Fruit fly (Drosophila melanogaster) whole organism, embryonic: ENCODE measurements around the gene CG11164.

ENCODE experiments used
- Ada2b ChIP-seq: fragments of 200-800 bp; sonication (Bioruptor generic); IDR thresholded peaks from 2 replicates; pipeline ENCODE4 v1.3.6; 2022; ENCODE audit warnings: missing biosample characterization, missing genetic modification characterization
- Aef1 ChIP-seq: fragments of 200-800 bp; sonication (Bioruptor generic); IDR thresholded peaks from 3 replicates; pipeline ENCODE4 v1.3.6; 2022; ENCODE audit warnings: missing biosample characterization, missing genetic modification characterization
- Bdp1 ChIP-seq: fragments of 200-800 bp; sonication (Bioruptor generic); optimal IDR thresholded peaks from 3 replicates; lab custom pipeline; 2016; ENCODE audit warnings: missing biosample characterization, missing genetic modification characterization
- C15 ChIP-seq: fragments of 200-800 bp; sonication (Bioruptor generic); IDR thresholded peaks from 3 replicates; pipeline ENCODE4 v1.3.6; 2022; ENCODE audit warnings: missing biosample characterization, missing genetic modification characterization
- CG1024 ChIP-seq: fragments of 200-800 bp; sonication (Bioruptor generic); IDR thresholded peaks from 2 replicates; pipeline ENCODE4 v1.3.6; 2022; ENCODE audit warnings: missing biosample characterization, missing genetic modification characterization
- CG11723 ChIP-seq: fragments of 200-800 bp; sonication (Bioruptor generic); optimal IDR thresholded peaks from 2 replicates; lab custom pipeline; 2017; ENCODE audit warnings: missing biosample characterization, mild to moderate bottlenecking, missing genetic modification characterization
- CG12219 ChIP-seq: fragments of 200-800 bp; sonication (Bioruptor generic); optimal IDR thresholded peaks from 3 replicates; lab custom pipeline; 2018; ENCODE audit warnings: missing biosample characterization, mild to moderate bottlenecking, missing genetic modification characterization
- CG15011 ChIP-seq: fragments of 200-800 bp; sonication (Bioruptor generic); optimal IDR thresholded peaks from 3 replicates; lab custom pipeline; 2018; ENCODE audit warnings: missing biosample characterization, mild to moderate bottlenecking, missing genetic modification characterization
- CG18476 ChIP-seq: fragments of 200-800 bp; sonication (Bioruptor generic); optimal IDR thresholded peaks from 2 replicates; lab custom pipeline; 2016; ENCODE audit warnings: missing biosample characterization, mild to moderate bottlenecking, missing genetic modification characterization
- CG30403 ChIP-seq: fragments of 200-800 bp; sonication (Bioruptor generic); optimal IDR thresholded peaks from 3 replicates; lab custom pipeline; 2016; ENCODE audit warnings: missing biosample characterization, missing genetic modification characterization
- CG6272 ChIP-seq: fragments of 200-800 bp; sonication (Bioruptor generic); IDR thresholded peaks from 2 replicates; pipeline ENCODE4 v1.3.6; 2022; ENCODE audit warnings: missing biosample characterization, missing genetic modification characterization
- CG6813 ChIP-seq: fragments of 200-800 bp; sonication (Bioruptor generic); optimal IDR thresholded peaks from 2 replicates; lab custom pipeline; 2017; ENCODE audit warnings: missing biosample characterization, missing genetic modification characterization, mild to moderate bottlenecking, moderate library complexity, missing genetic modification reagents
- CG8944 ChIP-seq: fragments of 200-800 bp; sonication (Bioruptor generic); optimal IDR thresholded peaks from 3 replicates; lab custom pipeline; 2016; ENCODE audit warnings: missing biosample characterization, missing genetic modification characterization
- Deaf1 ChIP-seq: fragments of 200-800 bp; optimal IDR thresholded peaks from 3 replicates; lab custom pipeline; 2019; ENCODE audit warnings: missing biosample characterization, mild to moderate bottlenecking, missing genetic modification characterization, moderate library complexity
- Dref ChIP-seq: fragments of 200-800 bp; sonication (Bioruptor generic); IDR thresholded peaks from 2 replicates; pipeline ENCODE4 v1.3.6; 2022; ENCODE audit warnings: missing biosample characterization, missing genetic modification characterization
- Drgx ChIP-seq: fragments of 200-800 bp; sonication (Bioruptor generic); IDR thresholded peaks from 2 replicates; pipeline ENCODE4 v1.3.6; 2022; ENCODE audit warnings: missing biosample characterization, missing genetic modification characterization
- Fer1 ChIP-seq: fragments of 200-800 bp; sonication (Bioruptor generic); optimal IDR thresholded peaks from 2 replicates; lab custom pipeline; 2017; ENCODE audit warnings: missing biosample characterization, mild to moderate bottlenecking, missing genetic modification characterization
- Gug ChIP-seq: fragments of 200-800 bp; sonication (Bioruptor generic); IDR thresholded peaks from 4 replicates; pipeline ENCODE4 v1.3.6; 2022; ENCODE audit warnings: missing biosample characterization, missing genetic modification characterization
- Hand ChIP-seq: fragments of 200-800 bp; sonication (Bioruptor generic); optimal IDR thresholded peaks from 2 replicates; lab custom pipeline; 2017; ENCODE audit warnings: mild to moderate bottlenecking, missing biosample characterization, missing genetic modification reagents, missing genetic modification characterization
- Lhr ChIP-seq: fragments of 200-800 bp; sonication (Bioruptor generic); optimal IDR thresholded peaks from 3 replicates; lab custom pipeline; 2017; ENCODE audit warnings: mild to moderate bottlenecking, missing biosample characterization, missing genetic modification reagents, missing genetic modification characterization
- Lim3 ChIP-seq: fragments of 200-800 bp; sonication (Bioruptor generic); IDR thresholded peaks from 2 replicates; pipeline ENCODE4 v1.3.6; 2022; ENCODE audit warnings: missing biosample characterization, missing genetic modification characterization
- Lpt ChIP-seq: fragments of >200 bp; optimal IDR thresholded peaks from 2 replicates; lab custom pipeline; 2018; ENCODE audit warnings: missing biosample characterization, missing genetic modification characterization
- Neu2 ChIP-seq: fragments of 200-800 bp; sonication (Bioruptor generic); optimal IDR thresholded peaks from 3 replicates; lab custom pipeline; 2016; ENCODE audit warnings: missing biosample characterization, missing genetic modification characterization, borderline replicate concordance
- Nf-YC ChIP-seq: fragments of 200-800 bp; optimal IDR thresholded peaks from 3 replicates; lab custom pipeline; 2019; ENCODE audit warnings: missing biosample characterization, mild to moderate bottlenecking, missing genetic modification characterization, moderate library complexity
- NfI ChIP-seq: fragments of 200-800 bp; sonication (Bioruptor generic); optimal IDR thresholded peaks from 3 replicates; lab custom pipeline; 2018; ENCODE audit warnings: missing biosample characterization, mild to moderate bottlenecking, missing genetic modification characterization, moderate library complexity
- Sry-β ChIP-seq: fragments of 200-800 bp; sonication (Bioruptor generic); optimal IDR thresholded peaks from 2 replicates; lab custom pipeline; 2018; ENCODE audit warnings: missing biosample characterization, mild to moderate bottlenecking, missing genetic modification characterization, moderate library complexity
- Stat92E ChIP-seq, 3 experiments: fragments of >200 bp in 2 of 3; fragments of 200-800 bp in 1 of 3; sonication (Bioruptor generic) in 1 of 3; optimal IDR thresholded peaks; 2 replicates each; lab custom pipeline; 2017 to 2019; ENCODE audit warnings: missing biosample characterization in 3 of 3, missing genetic modification characterization in 3 of 3, mild to moderate bottlenecking in 1 of 3, moderate library complexity in 1 of 3
- TFAM ChIP-seq: fragments of 200-800 bp; sonication (Bioruptor generic); optimal IDR thresholded peaks from 2 replicates; lab custom pipeline; 2017; ENCODE audit warnings: missing biosample characterization, missing genetic modification characterization, inconsistent platforms
- Taf1 ChIP-seq: fragments of 200-800 bp; sonication (Bioruptor generic); IDR thresholded peaks from 2 replicates; pipeline ENCODE4 v1.3.6; 2022; ENCODE audit warnings: missing biosample characterization, missing genetic modification characterization
- Tbp ChIP-seq: fragments of >200 bp; optimal IDR thresholded peaks from 2 replicates; lab custom pipeline; 2018; ENCODE audit warnings: missing biosample characterization, missing genetic modification characterization
- Usf ChIP-seq: fragments of 200-800 bp; sonication (Bioruptor generic); optimal IDR thresholded peaks from 2 replicates; lab custom pipeline; 2017; ENCODE audit warnings: missing genotype, missing biosample characterization, missing genetic modification characterization
- abd-A ChIP-seq: fragments of 200-800 bp; sonication (Bioruptor generic); optimal IDR thresholded peaks from 3 replicates; lab custom pipeline; 2019; ENCODE audit warnings: missing biosample characterization, mild to moderate bottlenecking, missing genetic modification characterization, moderate library complexity
- ase ChIP-seq: fragments of 200-800 bp; sonication (Bioruptor generic); IDR thresholded peaks from 3 replicates; pipeline ENCODE4 v1.3.6; 2022; ENCODE audit warnings: missing biosample characterization, missing genetic modification characterization
- bigmax ChIP-seq: fragments of 200-800 bp; sonication (Bioruptor generic); optimal IDR thresholded peaks from 2 replicates; lab custom pipeline; 2018; ENCODE audit warnings: missing biosample characterization, mild to moderate bottlenecking, missing genetic modification characterization
- chif ChIP-seq, 2 experiments: fragments of 200-800 bp; sonication (Bioruptor generic); optimal IDR thresholded peaks; 3 replicates each; lab custom pipeline; 2016; ENCODE audit warnings: missing biosample characterization in 2 of 2, missing genetic modification characterization in 2 of 2
- chinmo ChIP-seq: fragments of 200-800 bp; sonication (Bioruptor generic); IDR thresholded peaks from 4 replicates; pipeline ENCODE4 v1.3.6; 2022; ENCODE audit warnings: missing biosample characterization, missing genetic modification characterization; ENCODE audit not compliant: partially characterized antibody
- corto ChIP-seq: fragments of 200-800 bp; sonication (Bioruptor generic); optimal IDR thresholded peaks from 2 replicates; lab custom pipeline; 2016; ENCODE audit warnings: missing biosample characterization, mild to moderate bottlenecking, missing genetic modification characterization, moderate library complexity
- dimm ChIP-seq: fragments of 200-800 bp; sonication (Bioruptor generic); IDR thresholded peaks from 2 replicates; pipeline ENCODE4 v1.3.6; 2022; ENCODE audit warnings: missing biosample characterization, missing genetic modification characterization
- disco-r ChIP-seq: fragments of 200-800 bp; sonication (Bioruptor generic); optimal IDR thresholded peaks from 2 replicates; lab custom pipeline; 2016; ENCODE audit warnings: missing biosample characterization, missing genetic modification characterization
- eyg ChIP-seq: fragments of 200-800 bp; sonication (Bioruptor generic); optimal IDR thresholded peaks from 3 replicates; lab custom pipeline; 2016; ENCODE audit warnings: missing biosample characterization, missing genetic modification characterization
- ftz-f1 ChIP-seq: fragments of 200-800 bp; sonication (Bioruptor generic); optimal IDR thresholded peaks from 2 replicates; lab custom pipeline; 2016; ENCODE audit warnings: missing biosample characterization, missing genetic modification characterization
- gsb-n ChIP-seq: fragments of 200-800 bp; sonication (Bioruptor generic); optimal IDR thresholded peaks from 3 replicates; lab custom pipeline; 2018; ENCODE audit warnings: missing biosample characterization, mild to moderate bottlenecking, missing genetic modification characterization
- ham ChIP-seq: fragments of 200-800 bp; sonication (Bioruptor generic); IDR thresholded peaks from 2 replicates; pipeline ENCODE4 v1.3.6; 2022; ENCODE audit warnings: missing biosample characterization, missing genetic modification characterization
- kay ChIP-seq: fragments of 200-800 bp; sonication (Bioruptor generic); optimal IDR thresholded peaks from 2 replicates; lab custom pipeline; 2016; ENCODE audit warnings: missing biosample characterization, missing genetic modification characterization
- klu ChIP-seq: fragments of 200-800 bp; sonication (Bioruptor generic); IDR thresholded peaks from 2 replicates; pipeline ENCODE4 v1.3.6; 2022; ENCODE audit warnings: missing biosample characterization, missing genetic modification characterization
- lmd ChIP-seq: fragments of 200-800 bp; sonication (Bioruptor generic); IDR thresholded peaks from 2 replicates; pipeline ENCODE4 v1.3.6; 2022; ENCODE audit warnings: missing biosample characterization, missing genetic modification characterization
- mld ChIP-seq: fragments of 200-800 bp; sonication (Bioruptor generic); IDR thresholded peaks from 3 replicates; pipeline ENCODE4 v1.3.6; 2022; ENCODE audit warnings: missing biosample characterization, missing genetic modification characterization; ENCODE audit not compliant: partially characterized antibody
- odd ChIP-seq: fragments of 200-800 bp; sonication (Bioruptor generic); optimal IDR thresholded peaks from 2 replicates; lab custom pipeline; 2017; ENCODE audit warnings: missing biosample characterization, mild to moderate bottlenecking, missing genetic modification characterization
- ranshi ChIP-seq: fragments of 200-800 bp; sonication (Bioruptor generic); IDR thresholded peaks from 2 replicates; pipeline ENCODE4 v1.3.6; 2022; ENCODE audit warnings: missing biosample characterization, missing genetic modification characterization
- repo ChIP-seq: fragments of 200-800 bp; sonication (Bioruptor generic); optimal IDR thresholded peaks from 2 replicates; lab custom pipeline; 2016; ENCODE audit warnings: missing biosample characterization, missing genetic modification characterization
- sisA ChIP-seq: fragments of 200-800 bp; sonication (Bioruptor generic); IDR thresholded peaks from 2 replicates; pipeline ENCODE4 v1.3.6; 2022; ENCODE audit warnings: missing biosample characterization, missing genetic modification characterization
- tap ChIP-seq: fragments of 200-800 bp; optimal IDR thresholded peaks from 3 replicates; lab custom pipeline; 2019; ENCODE audit warnings: missing biosample characterization, mild to moderate bottlenecking, missing genetic modification characterization, moderate library complexity

Gene CG11164

dm6 chrX:13626579-13626894 lies 41.3 kb upstream of the CG11164 start (continued):
- TF ChIP-seq CG30403 (GFP tag; lab: Kevin White, UChicago) (peak; percentile 76), abd-A (tag; lab: Kevin White, UChicago) (peak; percentile 78), ase (GFP tag; lab: Robert Waterston, UW) (0 out of 3 replicates have a peak, but pooled peaks have one; percentile 60), tap (tag; lab: Kevin White, UChicago) (no peak), gsb-n (tag; lab: Kevin White, UChicago) (peak; percentile 41), Lhr (no peak), repo (peak; percentile 25), CG18476 (GFP tag; lab: Kevin White, UChicago) (no peak), Gug (GFP tag; lab: Robert Waterston, UW) (peak; percentile 79), Bdp1 (GFP tag; lab: Kevin White, UChicago) (peak; percentile 54), sisA (GFP tag; lab: Robert Waterston, UW) (peak; percentile 81), bigmax (no peak), CG8944 (GFP tag; lab: Kevin White, UChicago) (peak; percentile 84), Ada2b (peak; percentile 81), Fer1 (GFP tag; lab: Kevin White, UChicago) (peak; percentile 88), Nf-YC (peak; percentile 56), chinmo (GFP tag; lab: Robert Waterston, UW) (0 out of 4 replicates have a peak, but pooled peaks have one; percentile 4), Usf (no peak), CG6272 (GFP tag; lab: Robert Waterston, UW) (peak; percentile 63), ham (GFP tag; lab: Robert Waterston, UW) (peak; percentile 7; the same call in 1 of the 2 replicates), Taf1 (GFP tag; lab: Robert Waterston, UW) (peak; percentile 49; the same call in 1 of the 2 replicates), Lpt (no peak), Deaf1 (tag; lab: Kevin White, UChicago) (peak; percentile 50), eyg (GFP tag; lab: Kevin White, UChicago) (peak; percentile 22), mld (GFP tag; lab: Robert Waterston, UW) (no peak), CG11723 (GFP tag; lab: Kevin White, UChicago) (peak; percentile 6), CG12219 (GFP tag; lab: Kevin White, UChicago) (peak; percentile 72), Lim3 (GFP tag; lab: Robert Waterston, UW) (no peak), CG1024 (no peak), ranshi (GFP tag; lab: Robert Waterston, UW) (peak; percentile 43; the same call in 1 of the 2 replicates), Stat92E (GFP tag; optimal IDR thresholded peaks at IDR 0.05; lab: Kevin White, UChicago) (no peak), corto (GFP tag; lab: Kevin White, UChicago) (no peak), CG6813 (GFP tag; lab: Kevin White, UChicago) (peak; percentile 79), Tbp (GFP tag; lab: Kevin White, UChicago) (no peak), Hand (peak; percentile 79), disco-r (GFP tag; lab: Kevin White, UChicago) (peak; percentile 35), Dref (no peak), Aef1 (peak; percentile 69), lmd (peak; percentile 84), chif (GFP tag; optimal IDR thresholded peaks at IDR 0.05; lab: Kevin White, UChicago) (peak; percentile 60 to 63), C15 (GFP tag; lab: Robert Waterston, UW) (peak; percentile 57; the same call in 1 of the 3 replicates), klu (GFP tag; lab: Robert Waterston, UW) (peak; percentile 77), Sry-β (GFP tag; lab: Kevin White, UChicago) (no peak), CG15011 (GFP tag; lab: Kevin White, UChicago) (peak; percentile 13), Drgx (0 out of 2 replicates have a peak, but pooled peaks have one; percentile 13), odd (GFP tag; lab: Kevin White, UChicago) (peak; percentile 67), kay (GFP tag; lab: Kevin White, UChicago) (peak; percentile 62), NfI (GFP tag; lab: Kevin White, UChicago) (peak; percentile 71), TFAM (GFP tag; lab: Kevin White, UChicago) (no peak), ftz-f1 (GFP tag; lab: Kevin White, UChicago) (peak; percentile 84), Neu2 (GFP tag; lab: Kevin White, UChicago) (no peak), dimm (GFP tag; lab: Robert Waterston, UW) (no peak)
